Fruit fly (Drosophila melanogaster) whole organism, pupa: Measurements from ENCODE around the gene CG42795.

Experiments used
- CG10348 ChIP-seq: fragments of 200-800 bp; sonication (Bioruptor generic); IDR thresholded peaks from 2 replicates; pipeline ENCODE4 v1.3.6; 2022; ENCODE audit warnings: missing biosample characterization, missing genetic modification characterization
- CG14655 ChIP-seq: fragments of 200-800 bp; sonication (Bioruptor generic); optimal IDR thresholded peaks from 3 replicates; lab custom pipeline; 2017; ENCODE audit warnings: mild to moderate bottlenecking, missing biosample characterization, missing genetic modification reagents, missing genetic modification characterization
- CG15710 ChIP-seq: fragments of 200-800 bp; sonication (Bioruptor generic); optimal IDR thresholded peaks from 2 replicates; lab custom pipeline; 2018; ENCODE audit warnings: missing biosample characterization, mild to moderate bottlenecking, missing genetic modification characterization, moderate library complexity
- CG17806 ChIP-seq: fragments of 200-800 bp; sonication (Bioruptor generic); optimal IDR thresholded peaks from 2 replicates; lab custom pipeline; 2018; ENCODE audit warnings: missing biosample characterization, mild to moderate bottlenecking, missing genetic modification characterization, moderate library complexity
- CG32121 ChIP-seq: fragments of 200-800 bp; sonication (Bioruptor generic); IDR thresholded peaks from 2 replicates; pipeline ENCODE4 v1.3.6; 2022; ENCODE audit warnings: missing biosample characterization, missing genetic modification characterization
- CG34367 ChIP-seq: fragments of 200-800 bp; sonication (Bioruptor generic); optimal IDR thresholded peaks from 2 replicates; lab custom pipeline; 2018; ENCODE audit warnings: missing biosample characterization, mild to moderate bottlenecking, missing genetic modification characterization
- CG8301 ChIP-seq: fragments of 200-800 bp; sonication (Bioruptor generic); optimal IDR thresholded peaks from 2 replicates; lab custom pipeline; 2018; ENCODE audit warnings: missing biosample characterization, mild to moderate bottlenecking, missing genetic modification characterization
- CG9948 ChIP-seq: fragments of 200-800 bp; sonication (Bioruptor generic); optimal IDR thresholded peaks from 2 replicates; lab custom pipeline; 2018; ENCODE audit warnings: missing biosample characterization, mild to moderate bottlenecking, missing genetic modification characterization, moderate library complexity
- D1 ChIP-seq: fragments of 200-800 bp; sonication (Bioruptor generic); optimal IDR thresholded peaks from 2 replicates; lab custom pipeline; 2018; ENCODE audit warnings: missing biosample characterization, mild to moderate bottlenecking, missing genetic modification characterization, moderate library complexity
- EcR ChIP-seq: fragments of 200-800 bp; sonication (Bioruptor generic); optimal IDR thresholded peaks from 3 replicates; lab custom pipeline; 2019; ENCODE audit warnings: missing biosample characterization, missing genetic modification characterization, mild to moderate bottlenecking, moderate library complexity, missing genetic modification reagents
- Pif1A ChIP-seq: fragments of 200-800 bp; sonication (Bioruptor generic); optimal IDR thresholded peaks from 3 replicates; lab custom pipeline; 2016; ENCODE audit warnings: missing biosample characterization, missing genetic modification characterization
- Pif1B ChIP-seq: fragments of 200-800 bp; sonication (Bioruptor generic); optimal IDR thresholded peaks from 3 replicates; lab custom pipeline; 2016; ENCODE audit warnings: missing biosample characterization, missing genetic modification characterization

- TF ChIP-seq CG8301 (peak; percentile 8), CG9948 (no peak), CG15710 (tag; lab: Kevin White, UChicago) (no peak), CG17806 (tag; lab: Kevin White, UChicago) (no peak), CG32121 (GFP tag; lab: Robert Waterston, UW) (no peak), D1 (tag; lab: Kevin White, UChicago) (peak; percentile 65), EcR (GFP tag; lab: Kevin White, UChicago) (no peak), CG34367 (peak; percentile 2), CG14655 (GFP tag; lab: Kevin White, UChicago) (peak; percentile 22), Pif1A (GFP tag; lab: Kevin White, UChicago) (no peak), Pif1B (GFP tag; lab: Kevin White, UChicago) (no peak), CG10348 (GFP tag; lab: Robert Waterston, UW) (no peak)
These were observed 21.9 kb upstream of the CG42795 start for dm6 chr3R:10203554-10203953.
